Fruit fly (Drosophila melanogaster) whole organism, prepupa: ENCODE measurements around the gene CG32576.

ENCODE experiments used
- Blimp-1 ChIP-seq: fragments of 200-800 bp; sonication (Bioruptor generic); optimal IDR thresholded peaks from 3 replicates; lab custom pipeline; 2017; ENCODE audit warnings: missing biosample characterization, missing genetic modification characterization, mild to moderate bottlenecking, moderate library complexity, missing genetic modification reagents
- CG10631 ChIP-seq: fragments of 200-800 bp; sonication (Bioruptor generic); optimal IDR thresholded peaks from 2 replicates; lab custom pipeline; 2016; ENCODE audit warnings: missing biosample characterization, missing genetic modification characterization
- CG10669 ChIP-seq: fragments of 200-800 bp; sonication (Bioruptor generic); optimal IDR thresholded peaks from 3 replicates; lab custom pipeline; 2018; ENCODE audit warnings: missing biosample characterization, mild to moderate bottlenecking, missing genetic modification characterization, moderate library complexity
- CG11762 ChIP-seq: fragments of 200-800 bp; sonication (Bioruptor generic); optimal IDR thresholded peaks from 3 replicates; lab custom pipeline; 2016; ENCODE audit warnings: missing biosample characterization, missing genetic modification characterization; ENCODE audit not compliant: insufficient read depth
- CG15336 ChIP-seq: fragments of 200-800 bp; sonication (Bioruptor generic); IDR thresholded peaks from 2 replicates; pipeline ENCODE4 v1.3.6; 2022; ENCODE audit warnings: missing biosample characterization, missing genetic modification characterization
- CG16779 ChIP-seq: fragments of 200-800 bp; sonication (Bioruptor generic); optimal IDR thresholded peaks from 3 replicates; lab custom pipeline; 2017; ENCODE audit warnings: missing biosample characterization, mild to moderate bottlenecking, missing genetic modification characterization
- CG3032 ChIP-seq: fragments of 200-800 bp; optimal IDR thresholded peaks from 2 replicates; lab custom pipeline; 2019; ENCODE audit warnings: missing biosample characterization, mild to moderate bottlenecking, missing genetic modification characterization, moderate library complexity
- CG32006 ChIP-seq: fragments of 200-800 bp; sonication (Bioruptor generic); optimal IDR thresholded peaks from 3 replicates; lab custom pipeline; 2017; ENCODE audit warnings: missing biosample characterization, mild to moderate bottlenecking, missing genetic modification characterization
- CG34406 ChIP-seq: fragments of 200-800 bp; sonication (Bioruptor generic); optimal IDR thresholded peaks from 3 replicates; lab custom pipeline; 2016; ENCODE audit warnings: missing biosample characterization, missing genetic modification characterization
- CG3919 ChIP-seq: fragments of 200-800 bp; sonication (Bioruptor generic); optimal IDR thresholded peaks from 3 replicates; lab custom pipeline; 2016; ENCODE audit warnings: missing biosample characterization, missing genetic modification characterization
- CG6792 ChIP-seq: fragments of 200-800 bp; sonication (Bioruptor generic); optimal IDR thresholded peaks from 3 replicates; lab custom pipeline; 2016; ENCODE audit warnings: missing biosample characterization, missing genetic modification characterization
- CG6854 ChIP-seq: fragments of 200-800 bp; sonication (Bioruptor generic); optimal IDR thresholded peaks from 2 replicates; lab custom pipeline; 2017; ENCODE audit warnings: missing biosample characterization, mild to moderate bottlenecking, missing genetic modification characterization
- CG7368 ChIP-seq: fragments of 200-800 bp; sonication (Bioruptor generic); optimal IDR thresholded peaks from 3 replicates; lab custom pipeline; 2016; ENCODE audit warnings: missing biosample characterization, missing genetic modification characterization
- CG8119 ChIP-seq: fragments of 200-800 bp; sonication (Bioruptor generic); IDR thresholded peaks from 3 replicates; pipeline ENCODE4 v1.3.6; 2022; ENCODE audit warnings: missing biosample characterization, missing genetic modification characterization
- CG8319 ChIP-seq: fragments of 200-800 bp; sonication (Bioruptor generic); optimal IDR thresholded peaks from 3 replicates; lab custom pipeline; 2016; ENCODE audit warnings: missing biosample characterization, missing genetic modification characterization
- CG8632 ChIP-seq: fragments of 200-800 bp; sonication (Bioruptor generic); optimal IDR thresholded peaks from 3 replicates; lab custom pipeline; 2016; ENCODE audit warnings: missing biosample characterization, missing genetic modification characterization
- CG9139 ChIP-seq: fragments of 200-800 bp; sonication (Bioruptor generic); optimal IDR thresholded peaks from 3 replicates; lab custom pipeline; 2017; ENCODE audit warnings: missing biosample characterization, mild to moderate bottlenecking, missing genetic modification characterization
- Eip75B ChIP-seq: fragments of 200-800 bp; sonication (Bioruptor generic); optimal IDR thresholded peaks from 3 replicates; lab custom pipeline; 2016; ENCODE audit warnings: missing biosample characterization, missing genetic modification characterization
- Eip78C ChIP-seq: fragments of 200-800 bp; sonication (Bioruptor generic); peaks from one replicate; lab custom pipeline; 2016; ENCODE audit warnings: missing biosample characterization, missing genetic modification characterization
- Eip93F ChIP-seq: fragments of 200-800 bp; sonication (Bioruptor generic); optimal IDR thresholded peaks from 2 replicates; lab custom pipeline; 2016; ENCODE audit warnings: missing biosample characterization, mild to moderate bottlenecking, missing genetic modification characterization
- Hr38 ChIP-seq: sonication (Bioruptor generic); optimal IDR thresholded peaks from 2 replicates; lab custom pipeline; 2016; ENCODE audit warnings: missing biosample characterization, missing genetic modification characterization
- Hr4 ChIP-seq: fragments of 200-800 bp; sonication (Bioruptor generic); optimal IDR thresholded peaks from 3 replicates; lab custom pipeline; 2016; ENCODE audit warnings: missing biosample characterization, missing genetic modification characterization
- Lpt ChIP-seq: fragments of 200-800 bp; sonication (Bioruptor generic); optimal IDR thresholded peaks from 3 replicates; lab custom pipeline; 2016; ENCODE audit warnings: missing biosample characterization, missing genetic modification characterization
- Met ChIP-seq: fragments of 200-800 bp; sonication (Bioruptor generic); optimal IDR thresholded peaks from 3 replicates; lab custom pipeline; 2016; ENCODE audit warnings: missing biosample characterization, missing genetic modification characterization
- OdsH ChIP-seq: fragments of 200-800 bp; sonication (Bioruptor generic); optimal IDR thresholded peaks from 3 replicates; lab custom pipeline; 2016; ENCODE audit warnings: missing biosample characterization, missing genetic modification characterization
- Smox ChIP-seq: fragments of 200-800 bp; sonication (Bioruptor generic); optimal IDR thresholded peaks from 3 replicates; lab custom pipeline; 2016; ENCODE audit warnings: missing biosample characterization, missing genetic modification characterization
- Sox14 ChIP-seq: fragments of 200-800 bp; sonication (Bioruptor generic); optimal IDR thresholded peaks from 3 replicates; lab custom pipeline; 2016; ENCODE audit warnings: missing biosample characterization, missing genetic modification characterization
- Sox15 ChIP-seq: fragments of 200-800 bp; sonication (Bioruptor generic); optimal IDR thresholded peaks from 3 replicates; lab custom pipeline; 2016; ENCODE audit warnings: missing biosample characterization, missing genetic modification characterization
- achi ChIP-seq: fragments of 200-800 bp; sonication (Bioruptor generic); optimal IDR thresholded peaks from 3 replicates; lab custom pipeline; 2016; ENCODE audit warnings: missing biosample characterization, missing genetic modification characterization
- acj6 ChIP-seq: fragments of 200-800 bp; sonication (Bioruptor generic); optimal IDR thresholded peaks from 3 replicates; lab custom pipeline; 2016; ENCODE audit warnings: missing biosample characterization, missing genetic modification characterization
- dac ChIP-seq: fragments of 200-800 bp; sonication (Bioruptor generic); optimal IDR thresholded peaks from 2 replicates; lab custom pipeline; 2017; ENCODE audit warnings: missing biosample characterization, mild to moderate bottlenecking, missing genetic modification characterization
- dsx ChIP-seq: fragments of 200-800 bp; optimal IDR thresholded peaks from 3 replicates; lab custom pipeline; 2019; ENCODE audit warnings: missing biosample characterization, mild to moderate bottlenecking, missing genetic modification characterization, moderate library complexity; ENCODE audit not compliant: poor library complexity, severe bottlenecking
- eg ChIP-seq: fragments of 200-800 bp; sonication (Bioruptor generic); IDR thresholded peaks from 3 replicates; pipeline ENCODE4 v1.3.6; 2022; ENCODE audit warnings: missing biosample characterization, missing genetic modification characterization
- esn ChIP-seq: fragments of 200-800 bp; sonication (Bioruptor generic); optimal IDR thresholded peaks from 2 replicates; lab custom pipeline; 2016; ENCODE audit warnings: missing biosample characterization, mild to moderate bottlenecking, missing genetic modification characterization, moderate library complexity
- fd85E ChIP-seq: fragments of 200-800 bp; sonication (Bioruptor generic); optimal IDR thresholded peaks from 3 replicates; lab custom pipeline; 2016; ENCODE audit warnings: missing biosample characterization, missing genetic modification characterization
- fkh ChIP-seq: fragments of 200-800 bp; sonication (Bioruptor generic); optimal IDR thresholded peaks from 3 replicates; lab custom pipeline; 2017; ENCODE audit warnings: missing biosample characterization, mild to moderate bottlenecking, missing genetic modification characterization, moderate library complexity
- net ChIP-seq: fragments of 200-800 bp; sonication (Bioruptor generic); optimal IDR thresholded peaks from 3 replicates; lab custom pipeline; 2016; ENCODE audit warnings: missing biosample characterization, missing genetic modification characterization
- pdm3 ChIP-seq: fragments of 200-800 bp; sonication (Bioruptor generic); optimal IDR thresholded peaks from 3 replicates; lab custom pipeline; 2016; ENCODE audit warnings: missing biosample characterization, missing genetic modification characterization
- ss ChIP-seq, 2 experiments: fragments of 200-800 bp; sonication (Bioruptor generic); optimal IDR thresholded peaks; 2 replicates in 1 of 2; 3 replicates in 1 of 2; lab custom pipeline; 2017 to 2018; ENCODE audit warnings: mild to moderate bottlenecking in 2 of 2, missing biosample characterization in 2 of 2, missing genetic modification characterization in 2 of 2, moderate library complexity in 1 of 2
- svp ChIP-seq: fragments of 200-800 bp; sonication (Bioruptor generic); peaks from one replicate; lab custom pipeline; 2016; ENCODE audit warnings: missing biosample characterization, missing genetic modification characterization
- topi ChIP-seq: fragments of 200-800 bp; sonication (Bioruptor generic); optimal IDR thresholded peaks from 3 replicates; lab custom pipeline; 2016; ENCODE audit warnings: missing biosample characterization, missing genetic modification characterization
- vri ChIP-seq: fragments of 200-800 bp; sonication (Bioruptor generic); optimal IDR thresholded peaks from 3 replicates; lab custom pipeline; 2016; ENCODE audit warnings: missing biosample characterization, mild to moderate bottlenecking, missing genetic modification characterization

CG32576 gene

DNA sequence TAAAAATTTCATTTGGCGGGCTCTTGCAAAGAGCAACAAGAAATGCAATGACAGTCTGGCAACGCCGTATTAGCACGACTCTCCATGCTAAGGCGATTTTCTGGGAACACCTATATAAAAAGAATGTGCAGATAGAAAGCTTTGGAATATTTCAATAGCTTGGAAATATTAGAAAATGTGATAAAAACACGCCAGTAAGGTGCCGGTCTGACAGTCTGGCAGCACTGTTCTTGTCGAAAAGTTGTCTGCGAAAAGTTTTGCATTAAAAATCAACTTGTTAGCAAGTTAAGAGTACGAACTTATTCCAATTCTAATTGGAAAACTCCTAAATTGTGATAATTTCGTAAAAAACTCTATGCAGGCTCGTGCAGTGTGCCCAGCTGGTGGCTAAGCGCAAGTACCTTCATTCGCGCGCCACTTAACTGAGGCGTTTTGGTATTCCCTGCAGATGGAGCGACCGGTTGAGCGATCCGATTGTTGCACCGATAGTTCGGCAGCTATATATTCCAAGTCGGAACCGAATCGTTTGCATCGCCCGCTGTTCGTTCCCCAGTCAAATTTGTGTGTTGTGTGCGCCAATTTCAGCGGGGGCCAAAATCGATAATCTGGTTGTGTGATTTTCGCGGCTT lies 10.3 kb downstream of the CG32576 start, which contains the start of gene eas (continued):
- no peak for TF ChIP-seq Blimp-1
- no peak for TF ChIP-seq CG8319 (GFP tag; lab: Kevin White, UChicago)
- no peak for TF ChIP-seq CG32006 (GFP tag; lab: Kevin White, UChicago)
- TF ChIP-seq ss (GFP tag; optimal IDR thresholded peaks at IDR 0.05; lab: Kevin White, UChicago): no peak
- TF ChIP-seq CG15336 (GFP tag; lab: Robert Waterston, UW): no peak
- no peak for TF ChIP-seq CG6854 (GFP tag; lab: Kevin White, UChicago)
- no peak for TF ChIP-seq vri (GFP tag; lab: Kevin White, UChicago)
- no peak for TF ChIP-seq CG10631 (GFP tag; lab: Kevin White, UChicago)
- no peak for TF ChIP-seq CG11762 (GFP tag; lab: Kevin White, UChicago)
- peak; percentile 55 for TF ChIP-seq Eip78C (GFP tag; lab: Kevin White, UChicago)
- no peak for TF ChIP-seq Eip93F
- no peak for TF ChIP-seq CG7368
- no peak for TF ChIP-seq fd85E (GFP tag; lab: Kevin White, UChicago)
- no peak for TF ChIP-seq topi
- no peak for TF ChIP-seq pdm3
- TF ChIP-seq Smox (GFP tag; lab: Kevin White, UChicago): no peak
- TF ChIP-seq CG16779 (tag; lab: Kevin White, UChicago): no peak
- no peak for TF ChIP-seq Sox14
- no peak for TF ChIP-seq Eip75B (GFP tag; lab: Kevin White, UChicago)

DNA sequence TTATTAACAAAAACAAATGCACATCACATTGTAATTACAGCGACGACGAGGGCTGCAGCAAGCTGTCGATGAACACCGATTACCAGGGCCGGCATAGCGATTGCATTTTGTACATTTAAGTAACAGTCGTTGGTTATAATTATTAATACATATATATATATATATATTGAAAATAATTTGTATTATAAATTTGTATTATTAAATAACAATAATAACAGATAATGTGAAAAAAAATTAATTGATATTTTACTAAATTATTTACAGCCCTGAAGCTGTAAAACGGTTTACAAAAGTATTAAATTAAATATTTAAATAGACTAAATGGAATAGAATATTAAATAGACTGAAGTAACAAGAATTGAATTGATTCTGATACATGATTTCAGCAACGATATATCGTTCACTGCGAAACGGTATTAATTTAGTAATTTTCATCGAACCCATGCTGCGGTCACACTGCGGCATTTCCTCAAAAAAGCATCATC lies 12.4 kb downstream of the CG32576 start, which contains the start of the genes kat80 and Prosalpha4:
Gene kat80 (minus strand): TSS at position 327 of the 485 bp plus-strand sequence.
Gene Prosalpha4 (plus strand): TSS at position 417 of the 485 bp plus-strand sequence.
- TF ChIP-seq Lpt (GFP tag; lab: Kevin White, UChicago) (no peak), CG6792 (GFP tag; lab: Kevin White, UChicago) (peak; percentile 22), dac (GFP tag; lab: Kevin White, UChicago) (no peak), CG9139 (GFP tag; lab: Kevin White, UChicago) (no peak), CG10669 (peak; percentile 12), Smox (GFP tag; lab: Kevin White, UChicago) (no peak), fkh (GFP tag; lab: Kevin White, UChicago) (no peak), CG3032 (tag; lab: Kevin White, UChicago) (peak; percentile 28), net (GFP tag; lab: Kevin White, UChicago) (no peak), CG10631 (GFP tag; lab: Kevin White, UChicago) (no peak), achi (GFP tag; lab: Kevin White, UChicago) (peak; percentile 40), Eip93F (no peak), svp (GFP tag; lab: Kevin White, UChicago) (peak; percentile 45), CG8632 (GFP tag; lab: Kevin White, UChicago) (peak; percentile 13), Hr4 (GFP tag; lab: Kevin White, UChicago) (peak; percentile 33), CG34406 (GFP tag; lab: Kevin White, UChicago) (peak; percentile 43), Hr38 (no peak), ss (GFP tag; optimal IDR thresholded peaks at IDR 0.05; lab: Kevin White, UChicago) (peak in 1 of 2 experiments; percentile 0), pdm3 (no peak), CG7368 (peak; percentile 0), dsx (GFP tag; lab: Kevin White, UChicago) (peak; percentile 69), OdsH (GFP tag; lab: Kevin White, UChicago) (peak; percentile 24), eg (0 out of 3 replicates have a peak, but pooled peaks have one; percentile 36), CG8119 (GFP tag; lab: Robert Waterston, UW) (no peak), Sox15 (no peak), fd85E (GFP tag; lab: Kevin White, UChicago) (no peak), Met (GFP tag; lab: Kevin White, UChicago) (no peak), acj6 (peak; percentile 2), CG3919 (GFP tag; lab: Kevin White, UChicago) (peak; percentile 26), CG16779 (tag; lab: Kevin White, UChicago) (no peak), vri (GFP tag; lab: Kevin White, UChicago) (no peak), esn (GFP tag; lab: Kevin White, UChicago) (peak; percentile 19), CG32006 (GFP tag; lab: Kevin White, UChicago) (peak; percentile 38), CG6854 (GFP tag; lab: Kevin White, UChicago) (no peak), Eip75B (GFP tag; lab: Kevin White, UChicago) (peak; percentile 50)
